Fruit fly (Drosophila melanogaster) whole organism, prepupa: ENCODE results near the gene CG15812.

Experiments used
- Blimp-1 ChIP-seq: fragments of 200-800 bp; sonication (Bioruptor generic); optimal IDR thresholded peaks from 3 replicates; lab custom pipeline; 2017; ENCODE audit warnings: missing biosample characterization, missing genetic modification characterization, mild to moderate bottlenecking, moderate library complexity, missing genetic modification reagents
- CG10631 ChIP-seq: fragments of 200-800 bp; sonication (Bioruptor generic); optimal IDR thresholded peaks from 2 replicates; lab custom pipeline; 2016; ENCODE audit warnings: missing biosample characterization, missing genetic modification characterization
- CG1621 ChIP-seq: fragments of 200-800 bp; sonication (Bioruptor generic); optimal IDR thresholded peaks from 3 replicates; lab custom pipeline; 2018; ENCODE audit warnings: missing biosample characterization, mild to moderate bottlenecking, missing genetic modification characterization
- CG31627 ChIP-seq: fragments of 200-800 bp; sonication (Bioruptor generic); optimal IDR thresholded peaks from 3 replicates; lab custom pipeline; 2016; ENCODE audit warnings: missing biosample characterization, missing genetic modification characterization
- CG32006 ChIP-seq: fragments of 200-800 bp; sonication (Bioruptor generic); optimal IDR thresholded peaks from 3 replicates; lab custom pipeline; 2017; ENCODE audit warnings: missing biosample characterization, mild to moderate bottlenecking, missing genetic modification characterization
- CG34406 ChIP-seq: fragments of 200-800 bp; sonication (Bioruptor generic); optimal IDR thresholded peaks from 3 replicates; lab custom pipeline; 2016; ENCODE audit warnings: missing biosample characterization, missing genetic modification characterization
- CG6163 ChIP-seq: fragments of 200-800 bp; sonication (Bioruptor generic); IDR thresholded peaks from 3 replicates; pipeline ENCODE4 v1.3.6; 2022; ENCODE audit warnings: missing biosample characterization, missing genetic modification characterization
- CG6792 ChIP-seq: fragments of 200-800 bp; sonication (Bioruptor generic); optimal IDR thresholded peaks from 3 replicates; lab custom pipeline; 2016; ENCODE audit warnings: missing biosample characterization, missing genetic modification characterization
- CG7368 ChIP-seq: fragments of 200-800 bp; sonication (Bioruptor generic); optimal IDR thresholded peaks from 3 replicates; lab custom pipeline; 2016; ENCODE audit warnings: missing biosample characterization, missing genetic modification characterization
- CG8319 ChIP-seq: fragments of 200-800 bp; sonication (Bioruptor generic); optimal IDR thresholded peaks from 3 replicates; lab custom pipeline; 2016; ENCODE audit warnings: missing biosample characterization, missing genetic modification characterization
- Eip75B ChIP-seq: fragments of 200-800 bp; sonication (Bioruptor generic); optimal IDR thresholded peaks from 3 replicates; lab custom pipeline; 2016; ENCODE audit warnings: missing biosample characterization, missing genetic modification characterization
- Ets21C ChIP-seq: fragments of 200-800 bp; sonication (Bioruptor generic); optimal IDR thresholded peaks from 3 replicates; lab custom pipeline; 2016; ENCODE audit warnings: missing biosample characterization, missing genetic modification characterization
- Gug ChIP-seq: fragments of 200-800 bp; sonication (Bioruptor generic); IDR thresholded peaks from 2 replicates; pipeline ENCODE4 v1.3.6; 2022; ENCODE audit warnings: missing biosample characterization, missing genetic modification characterization
- Hr39 ChIP-seq: fragments of 200-800 bp; sonication (Bioruptor generic); optimal IDR thresholded peaks from 2 replicates; lab custom pipeline; 2016; ENCODE audit warnings: missing biosample characterization, missing genetic modification characterization
- Hr4 ChIP-seq: fragments of 200-800 bp; sonication (Bioruptor generic); optimal IDR thresholded peaks from 3 replicates; lab custom pipeline; 2016; ENCODE audit warnings: missing biosample characterization, missing genetic modification characterization
- Lpt ChIP-seq: fragments of 200-800 bp; sonication (Bioruptor generic); optimal IDR thresholded peaks from 3 replicates; lab custom pipeline; 2016; ENCODE audit warnings: missing biosample characterization, missing genetic modification characterization
- OdsH ChIP-seq: fragments of 200-800 bp; sonication (Bioruptor generic); optimal IDR thresholded peaks from 3 replicates; lab custom pipeline; 2016; ENCODE audit warnings: missing biosample characterization, missing genetic modification characterization
- Sox14 ChIP-seq: fragments of 200-800 bp; sonication (Bioruptor generic); optimal IDR thresholded peaks from 3 replicates; lab custom pipeline; 2016; ENCODE audit warnings: missing biosample characterization, missing genetic modification characterization
- achi ChIP-seq: fragments of 200-800 bp; sonication (Bioruptor generic); optimal IDR thresholded peaks from 3 replicates; lab custom pipeline; 2016; ENCODE audit warnings: missing biosample characterization, missing genetic modification characterization
- acj6 ChIP-seq: fragments of 200-800 bp; sonication (Bioruptor generic); optimal IDR thresholded peaks from 3 replicates; lab custom pipeline; 2016; ENCODE audit warnings: missing biosample characterization, missing genetic modification characterization
- cyc ChIP-seq: fragments of 200-800 bp; sonication (Bioruptor generic); optimal IDR thresholded peaks from 3 replicates; lab custom pipeline; 2016; ENCODE audit warnings: missing biosample characterization, missing genetic modification characterization
- eg ChIP-seq: fragments of 200-800 bp; sonication (Bioruptor generic); IDR thresholded peaks from 3 replicates; pipeline ENCODE4 v1.3.6; 2022; ENCODE audit warnings: missing biosample characterization, missing genetic modification characterization
- esn ChIP-seq: fragments of 200-800 bp; sonication (Bioruptor generic); optimal IDR thresholded peaks from 2 replicates; lab custom pipeline; 2016; ENCODE audit warnings: missing biosample characterization, mild to moderate bottlenecking, missing genetic modification characterization, moderate library complexity
- fd59A ChIP-seq: fragments of 200-800 bp; sonication (Bioruptor generic); optimal IDR thresholded peaks from 2 replicates; lab custom pipeline; 2017; ENCODE audit warnings: missing biosample characterization, mild to moderate bottlenecking, missing genetic modification characterization, missing genetic modification reagents
- fkh ChIP-seq: fragments of 200-800 bp; sonication (Bioruptor generic); optimal IDR thresholded peaks from 3 replicates; lab custom pipeline; 2017; ENCODE audit warnings: missing biosample characterization, mild to moderate bottlenecking, missing genetic modification characterization, moderate library complexity
- lz ChIP-seq: fragments of 200-800 bp; sonication (Bioruptor generic); optimal IDR thresholded peaks from 3 replicates; lab custom pipeline; 2016; ENCODE audit warnings: missing biosample characterization, missing genetic modification characterization
- net ChIP-seq: fragments of 200-800 bp; sonication (Bioruptor generic); optimal IDR thresholded peaks from 3 replicates; lab custom pipeline; 2016; ENCODE audit warnings: missing biosample characterization, missing genetic modification characterization
- salr ChIP-seq, 2 experiments: fragments of 200-800 bp; sonication (Bioruptor generic); optimal IDR thresholded peaks; 3 replicates each; lab custom pipeline; 2016 to 2018; ENCODE audit warnings: missing biosample characterization in 2 of 2, missing genetic modification characterization in 2 of 2, mild to moderate bottlenecking in 1 of 2
- svp ChIP-seq: fragments of 200-800 bp; sonication (Bioruptor generic); peaks from one replicate; lab custom pipeline; 2016; ENCODE audit warnings: missing biosample characterization, missing genetic modification characterization
- topi ChIP-seq: fragments of 200-800 bp; sonication (Bioruptor generic); optimal IDR thresholded peaks from 3 replicates; lab custom pipeline; 2016; ENCODE audit warnings: missing biosample characterization, missing genetic modification characterization
- vri ChIP-seq: fragments of 200-800 bp; sonication (Bioruptor generic); optimal IDR thresholded peaks from 3 replicates; lab custom pipeline; 2016; ENCODE audit warnings: missing biosample characterization, mild to moderate bottlenecking, missing genetic modification characterization

The CG15812 gene

DNA sequence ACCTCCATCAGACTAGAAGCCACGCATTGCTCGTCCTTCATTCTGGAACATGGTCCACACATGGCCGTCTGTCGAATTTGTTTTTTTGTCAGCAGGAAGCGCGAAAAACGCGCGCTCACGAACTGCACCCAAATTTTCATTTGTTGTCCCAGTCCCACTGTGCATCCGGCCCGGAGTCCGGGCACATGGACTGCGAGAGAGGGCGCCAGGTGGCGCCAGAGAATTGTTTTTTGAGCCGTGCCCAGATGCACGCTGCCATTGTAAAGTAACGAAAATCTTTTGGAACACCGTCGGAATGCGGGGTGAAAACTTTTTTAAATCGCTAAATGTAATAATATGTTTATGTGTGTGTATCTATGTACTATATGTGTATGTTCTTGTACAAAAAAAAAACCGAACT lies 2.1 kb upstream of the CG15812 start:
- no peak for TF ChIP-seq esn
- no peak for TF ChIP-seq topi (GFP tag; lab: Kevin White, UChicago)
- TF ChIP-seq lz (GFP tag; lab: Kevin White, UChicago): no peak
- no peak for TF ChIP-seq CG34406
- TF ChIP-seq salr (GFP tag; optimal IDR thresholded peaks at IDR 0.05; lab: Kevin White, UChicago): no peak
- no peak for TF ChIP-seq net (GFP tag; lab: Kevin White, UChicago)
- TF ChIP-seq CG32006 (GFP tag; lab: Kevin White, UChicago): no peak

DNA sequence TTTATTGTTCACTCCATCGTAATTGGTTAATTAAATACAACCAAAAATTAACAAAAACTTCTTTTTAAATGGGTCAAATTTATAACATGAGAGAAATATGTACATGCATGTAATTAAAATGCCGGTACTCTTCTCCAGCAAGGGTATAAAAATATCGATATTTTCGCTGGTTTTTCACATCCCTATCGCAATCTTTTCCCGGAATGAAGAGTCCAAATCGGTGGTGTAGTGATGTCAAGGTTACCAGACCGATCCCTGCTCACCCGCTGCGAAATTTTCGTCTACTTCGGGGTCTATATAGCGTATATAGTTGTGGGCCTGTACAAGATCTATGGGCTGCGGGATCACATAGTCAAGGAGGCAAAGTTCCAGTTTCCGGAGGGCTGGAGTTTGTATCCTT lies 2.2 kb downstream of the CG15812 start, which contains the start of gene rasp:
rasp (plus strand) TSS at position 213 of the 400 bp plus-strand sequence.
- TF ChIP-seq Blimp-1 (GFP tag; lab: Kevin White, UChicago): no peak
- peak; percentile 90 for TF ChIP-seq CG1621

DNA sequence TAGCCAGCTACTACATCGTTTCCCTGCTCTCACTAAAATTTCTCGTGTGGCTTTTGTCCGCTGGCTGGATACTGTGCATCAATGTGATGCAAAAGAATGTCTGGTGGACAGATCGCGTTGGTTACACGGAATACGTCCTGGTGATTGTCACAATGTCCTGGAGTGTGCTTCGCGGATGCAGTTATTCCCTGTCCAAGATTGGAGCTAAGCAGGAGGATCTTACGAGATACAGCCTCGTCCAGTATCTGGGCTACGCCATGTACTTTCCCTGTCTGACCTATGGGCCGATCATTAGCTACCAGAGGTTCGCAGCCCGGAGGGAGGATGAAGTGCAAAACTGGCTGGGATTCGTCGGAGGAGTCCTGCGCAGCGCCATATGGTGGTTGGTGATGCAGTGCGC lies 2.8 kb downstream of the CG15812 start:
- TF ChIP-seq OdsH (GFP tag; lab: Kevin White, UChicago) (no peak), fkh (GFP tag; lab: Kevin White, UChicago) (no peak), Eip75B (GFP tag; lab: Kevin White, UChicago) (no peak), eg (GFP tag; lab: Robert Waterston, UW) (no peak), achi (GFP tag; lab: Kevin White, UChicago) (no peak), Gug (GFP tag; lab: Robert Waterston, UW) (no peak), svp (GFP tag; lab: Kevin White, UChicago) (no peak)

dm6 chr3L:3164951-3165350 lies 5.2 kb downstream of the CG15812 start, which contains the start of gene CG32280:
CG32280 (plus strand) TSS chr3L:3165181.
- TF ChIP-seq lz (GFP tag; lab: Kevin White, UChicago) (peak; percentile 29), Sox14 (GFP tag; lab: Kevin White, UChicago) (peak; percentile 27), CG10631 (GFP tag; lab: Kevin White, UChicago) (no peak), Hr4 (GFP tag; lab: Kevin White, UChicago) (no peak), cyc (GFP tag; lab: Kevin White, UChicago) (peak; percentile 36), Hr39 (GFP tag; lab: Kevin White, UChicago) (peak; percentile 33), CG31627 (GFP tag; lab: Kevin White, UChicago) (peak; percentile 23), CG7368 (no peak), CG6792 (GFP tag; lab: Kevin White, UChicago) (peak; percentile 5), Ets21C (peak; percentile 20), esn (peak; percentile 48), CG1621 (peak; percentile 67)

- TF ChIP-seq CG34406: no peak
- no peak for TF ChIP-seq CG7368
- peak; percentile 15 for TF ChIP-seq vri (GFP tag; lab: Kevin White, UChicago)
- no peak for TF ChIP-seq fd59A (GFP tag; lab: Kevin White, UChicago)
- no peak for TF ChIP-seq CG6163
Measured at dm6 chr3L:3165399-3165798, 5.6 kb downstream of the CG15812 start.

DNA sequence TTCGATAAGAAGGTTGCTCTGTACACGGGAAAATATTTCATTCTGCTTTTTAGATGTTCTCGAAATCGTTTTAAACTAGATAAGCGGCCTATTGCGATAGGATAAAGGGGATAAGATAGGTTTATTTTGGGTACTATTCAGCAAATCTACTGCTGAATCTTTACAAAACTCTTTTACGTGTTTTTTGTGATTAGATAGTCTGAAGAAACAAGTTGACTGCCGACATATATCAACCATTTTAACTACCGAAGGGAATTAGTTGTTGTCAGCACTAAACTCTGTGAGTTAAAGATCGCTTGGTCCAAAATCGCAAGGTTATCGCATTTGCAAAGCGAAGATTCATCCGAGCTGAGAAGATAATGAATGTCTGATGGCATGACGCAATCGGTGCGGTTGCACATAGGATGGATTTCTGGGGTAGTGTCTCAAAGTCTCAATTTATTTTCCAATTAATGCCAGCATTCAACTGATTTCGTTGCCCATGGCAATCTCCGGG lies 6.5 kb downstream of the CG15812 start, which contains the start of gene Asciz:
Asciz (minus strand) TSS at position 51 of the 496 bp plus-strand sequence.
- TF ChIP-seq Lpt (GFP tag; lab: Kevin White, UChicago): no peak
- TF ChIP-seq acj6 (GFP tag; lab: Kevin White, UChicago): no peak
- TF ChIP-seq svp (GFP tag; lab: Kevin White, UChicago): peak; percentile 92

DNA sequence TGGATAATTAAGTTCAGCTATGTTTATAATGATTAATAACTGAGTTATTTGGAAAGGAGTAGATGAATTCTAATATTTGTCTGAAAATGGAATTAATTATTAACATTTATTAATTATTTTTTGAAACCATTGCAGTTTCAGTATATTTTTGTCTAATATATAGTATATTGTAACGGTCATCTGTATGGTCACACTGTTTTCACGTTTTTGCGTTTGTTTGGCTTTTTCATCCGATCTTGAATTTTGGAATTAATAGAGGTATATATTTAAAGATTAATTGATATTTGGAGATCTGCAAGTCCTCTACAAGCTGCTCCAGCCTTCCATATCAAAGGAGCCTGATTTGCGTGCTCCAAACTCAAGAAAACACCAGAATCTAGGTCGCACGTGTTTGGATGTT lies 9.3 kb downstream of the CG15812 start, which contains the start of the genes CG32278 and CG32281:
CG32278 (plus strand) TSS at position 180 of the 400 bp plus-strand sequence.
CG32281 (plus strand) TSS at position 269 of the 400 bp plus-strand sequence.
- TF ChIP-seq acj6 (GFP tag; lab: Kevin White, UChicago) (no peak), CG1621 (no peak), topi (GFP tag; lab: Kevin White, UChicago) (no peak), CG7368 (no peak), CG8319 (GFP tag; lab: Kevin White, UChicago) (no peak)
